Worm (Caenorhabditis elegans) whole organism, L2 larva: ENCODE measurements around the gene F58A4.2.

Experiments used
- C34F6.9 ChIP-seq: fragments of 150-350 bp; optimal IDR thresholded peaks from 2 replicates; lab custom pipeline; 2014; ENCODE audit warnings: missing biosample characterization, missing genetic modification characterization
- F13H6.1 ChIP-seq: sonication (generic microtip); optimal IDR thresholded peaks from 2 replicates; lab custom pipeline; 2016; ENCODE audit warnings: missing genetic modification characterization, missing compliant biosample characterization
- R02D3.7 ChIP-seq: fragments of 150-350 bp; optimal IDR thresholded peaks from 2 replicates; lab custom pipeline; 2014; ENCODE audit warnings: missing biosample characterization, missing genetic modification characterization
- Y55F3AM.14 ChIP-seq: fragments of 200-800 bp; sonication (Bioruptor generic); optimal IDR thresholded peaks from 2 replicates; lab custom pipeline; 2018; ENCODE audit warnings: mild to moderate bottlenecking, missing genetic modification characterization, missing compliant biosample characterization
- ZK546.5 ChIP-seq: sonication (generic microtip); optimal IDR thresholded peaks from 2 replicates; lab custom pipeline; 2017; ENCODE audit warnings: missing biosample characterization, missing genetic modification characterization
- alr-1 ChIP-seq: fragments of 150-350 bp; optimal IDR thresholded peaks from 2 replicates; lab custom pipeline; 2014; ENCODE audit warnings: missing biosample characterization, missing genetic modification characterization
- aly-2 ChIP-seq: fragments of 150-350 bp; optimal IDR thresholded peaks from 2 replicates; lab custom pipeline; 2014; ENCODE audit warnings: missing biosample characterization, missing genetic modification characterization
- ama-1 ChIP-seq: fragments of 150-350 bp; optimal IDR thresholded peaks from 2 replicates; lab custom pipeline; 2018; ENCODE audit warnings: inconsistent platforms
- blmp-1 ChIP-seq: sonication (generic microtip); optimal IDR thresholded peaks from 2 replicates; lab custom pipeline; 2017; ENCODE audit warnings: missing genetic modification characterization, mild to moderate bottlenecking, missing compliant biosample characterization, antibody characterized with exemption, moderate library complexity; ENCODE audit not compliant: insufficient read depth
- ceh-16 ChIP-seq: fragments of 150-350 bp; optimal IDR thresholded peaks from 2 replicates; lab custom pipeline; 2014; ENCODE audit warnings: missing biosample characterization, missing genetic modification characterization
- ceh-82 ChIP-seq: fragments of 150-350 bp; optimal IDR thresholded peaks from 2 replicates; lab custom pipeline; 2014; ENCODE audit warnings: missing biosample characterization, missing genetic modification characterization
- crh-2 ChIP-seq: sonication (generic microtip); optimal IDR thresholded peaks from 2 replicates; lab custom pipeline; 2017; ENCODE audit warnings: missing biosample characterization, missing genetic modification characterization
- dmd-4 ChIP-seq: sonication (generic microtip); optimal IDR thresholded peaks from 2 replicates; lab custom pipeline; 2017; ENCODE audit warnings: missing biosample characterization, missing genetic modification characterization
- egl-27 ChIP-seq: sonication (generic microtip); optimal IDR thresholded peaks from 3 replicates; lab custom pipeline; 2017; ENCODE audit warnings: missing biosample characterization, missing genetic modification reagents, missing genetic modification characterization
- elt-1 ChIP-seq: fragments of 150-350 bp; optimal IDR thresholded peaks from 2 replicates; lab custom pipeline; 2014; ENCODE audit warnings: missing biosample characterization, missing genetic modification characterization
- elt-3 ChIP-seq: sonication (generic microtip); optimal IDR thresholded peaks from 2 replicates; lab custom pipeline; 2017; ENCODE audit warnings: missing biosample characterization, missing genetic modification characterization
- fos-1 ChIP-seq: fragments of 150-350 bp; optimal IDR thresholded peaks from 2 replicates; lab custom pipeline; 2014; ENCODE audit warnings: missing biosample characterization, missing genetic modification characterization
- gmeb-1 ChIP-seq: fragments of 150-350 bp; optimal IDR thresholded peaks from 2 replicates; lab custom pipeline; 2014; ENCODE audit warnings: missing biosample characterization, missing genetic modification characterization
- lin-11 ChIP-seq: fragments of 150-350 bp; sonication (generic microtip); optimal IDR thresholded peaks from 2 replicates; lab custom pipeline; 2014; ENCODE audit warnings: missing biosample characterization, missing genetic modification characterization, inconsistent platforms, mixed read lengths
- lin-13 ChIP-seq: fragments of 150-350 bp; optimal IDR thresholded peaks from 2 replicates; lab custom pipeline; 2014; ENCODE audit warnings: missing biosample characterization, missing genetic modification reagents, missing genetic modification characterization
- lin-39 ChIP-seq: fragments of 150-350 bp; optimal IDR thresholded peaks from 2 replicates; lab custom pipeline; 2014; ENCODE audit warnings: missing biosample characterization, missing genetic modification reagents, missing genetic modification characterization
- lsy-2 ChIP-seq, 2 experiments: fragments of 150-350 bp in 1 of 2; sonication (generic microtip) in 1 of 2; optimal IDR thresholded peaks; 2 replicates each; lab custom pipeline; 2014 to 2017; ENCODE audit warnings: missing biosample characterization in 2 of 2, missing genetic modification characterization in 2 of 2
- mab-5 ChIP-seq: fragments of 150-350 bp; optimal IDR thresholded peaks from 2 replicates; lab custom pipeline; 2014; ENCODE audit warnings: missing biosample characterization, missing genetic modification characterization
- mbf-1 ChIP-seq: sonication (generic microtip); optimal IDR thresholded peaks from 2 replicates; lab custom pipeline; 2017; ENCODE audit warnings: missing biosample characterization, missing genetic modification characterization
- mdl-1 ChIP-seq, 2 experiments: fragments of 150-350 bp in 1 of 2; sonication (generic microtip) in 1 of 2; optimal IDR thresholded peaks; 2 replicates each; lab custom pipeline; 2017; ENCODE audit warnings: missing biosample characterization in 2 of 2, missing genetic modification characterization in 2 of 2
- nhr-10 ChIP-seq: sonication (generic microtip); optimal IDR thresholded peaks from 2 replicates; lab custom pipeline; 2017; ENCODE audit warnings: missing biosample characterization, missing genetic modification characterization
- nhr-11 ChIP-seq: fragments of 150-350 bp; optimal IDR thresholded peaks from 2 replicates; lab custom pipeline; 2014; ENCODE audit warnings: missing biosample characterization, missing genetic modification characterization
- nhr-12 ChIP-seq: fragments of 150-350 bp; optimal IDR thresholded peaks from 2 replicates; lab custom pipeline; 2014; ENCODE audit warnings: missing biosample characterization, missing genetic modification characterization
- nhr-129 ChIP-seq: fragments of 150-350 bp; optimal IDR thresholded peaks from 2 replicates; lab custom pipeline; 2014; ENCODE audit warnings: missing biosample characterization, missing genetic modification characterization
- nhr-21 ChIP-seq: fragments of 150-350 bp; optimal IDR thresholded peaks from 2 replicates; lab custom pipeline; 2014; ENCODE audit warnings: missing biosample characterization, missing genetic modification characterization
- nhr-23 ChIP-seq: fragments of 150-350 bp; optimal IDR thresholded peaks from 2 replicates; lab custom pipeline; 2014; ENCODE audit warnings: missing biosample characterization, missing genetic modification reagents, missing genetic modification characterization
- nhr-237 ChIP-seq: fragments of 150-350 bp; optimal IDR thresholded peaks from 2 replicates; lab custom pipeline; 2014; ENCODE audit warnings: missing biosample characterization, missing genetic modification characterization
- nhr-25 ChIP-seq: fragments of 150-350 bp; sonication (generic microtip); optimal IDR thresholded peaks from 3 replicates; lab custom pipeline; 2014; ENCODE audit warnings: missing biosample characterization, missing genetic modification characterization
- nhr-6 ChIP-seq: fragments of 150-350 bp; optimal IDR thresholded peaks from 2 replicates; lab custom pipeline; 2014; ENCODE audit warnings: missing biosample characterization, missing genetic modification characterization
- nhr-77 ChIP-seq: fragments of 150-350 bp; optimal IDR thresholded peaks from 2 replicates; lab custom pipeline; 2014; ENCODE audit warnings: missing biosample characterization, missing genetic modification characterization
- peb-1 ChIP-seq: fragments of 150-350 bp; optimal IDR thresholded peaks from 2 replicates; lab custom pipeline; 2014; ENCODE audit warnings: missing biosample characterization, missing genetic modification characterization
- sem-4 ChIP-seq: fragments of 150-350 bp; optimal IDR thresholded peaks from 2 replicates; lab custom pipeline; 2014; ENCODE audit warnings: missing biosample characterization, missing genetic modification reagents, missing genetic modification characterization
- skn-1 ChIP-seq: sonication (generic microtip); optimal IDR thresholded peaks from 2 replicates; lab custom pipeline; 2017; ENCODE audit warnings: missing biosample characterization, missing genetic modification characterization
- sma-3 ChIP-seq: sonication (generic microtip); optimal IDR thresholded peaks from 2 replicates; lab custom pipeline; 2016; ENCODE audit warnings: missing genetic modification reagents, missing genetic modification characterization, missing compliant biosample characterization
- sma-9 ChIP-seq, 2 experiments: fragments of 150-350 bp in 1 of 2; sonication (generic microtip) in 1 of 2; optimal IDR thresholded peaks; 2 replicates each; lab custom pipeline; 2014 to 2016; ENCODE audit warnings: missing genetic modification characterization in 2 of 2, mild to moderate bottlenecking in 1 of 2, missing biosample characterization in 1 of 2, missing compliant biosample characterization in 1 of 2, missing genetic modification reagents in 1 of 2, moderate library complexity in 1 of 2
- snpc-4 ChIP-seq: fragments of 150-350 bp; optimal IDR thresholded peaks from 2 replicates; lab custom pipeline; 2014; ENCODE audit warnings: missing biosample characterization, missing genetic modification characterization
- unc-39 ChIP-seq: fragments of 150-350 bp; optimal IDR thresholded peaks from 2 replicates; lab custom pipeline; 2014; ENCODE audit warnings: missing biosample characterization, missing genetic modification characterization
- unc-55 ChIP-seq: fragments of 150-350 bp; sonication (generic microtip); optimal IDR thresholded peaks from 3 replicates; lab custom pipeline; 2014; ENCODE audit warnings: missing biosample characterization, missing genetic modification reagents, missing genetic modification characterization
- unc-62 ChIP-seq: fragments of 150-350 bp; optimal IDR thresholded peaks from 2 replicates; lab custom pipeline; 2014; ENCODE audit warnings: missing biosample characterization, missing genetic modification reagents, missing genetic modification characterization
- zag-1 ChIP-seq: fragments of 150-350 bp; optimal IDR thresholded peaks from 2 replicates; lab custom pipeline; 2014; ENCODE audit warnings: missing biosample characterization, missing genetic modification characterization
- ztf-1 ChIP-seq: fragments of 200-800 bp; sonication (Bioruptor generic); conservative IDR thresholded peaks from 2 replicates; pipeline ENCODE4 v1.3.6; 2022; ENCODE audit warnings: missing genetic modification characterization, missing compliant biosample characterization
- ztf-11 ChIP-seq: sonication (generic microtip); optimal IDR thresholded peaks from 2 replicates; lab custom pipeline; 2017; ENCODE audit warnings: missing biosample characterization, missing genetic modification characterization
- ztf-4 ChIP-seq: fragments of 150-350 bp; optimal IDR thresholded peaks from 2 replicates; lab custom pipeline; 2014; ENCODE audit warnings: missing biosample characterization, missing genetic modification characterization

F58A4.2 gene

ce11 chrIII:9620148-9620547, 19.6 kb upstream of the F58A4.2 start:
- TF ChIP-seq snpc-4 (tag; lab: Kevin White, UChicago): no peak
- no peak for TF ChIP-seq ceh-16 (tag; lab: Kevin White, UChicago)
- TF ChIP-seq nhr-11 (tag; lab: Kevin White, UChicago): no peak
- peak in 1 of 2 experiments; percentile 22 for TF ChIP-seq lsy-2 (tag; optimal IDR thresholded peaks at IDR 0.05; lab: Kevin White, UChicago)
- peak; percentile 4 for TF ChIP-seq nhr-21 (tag; lab: Kevin White, UChicago)
- peak; percentile 54 for TF ChIP-seq fos-1 (tag; lab: Kevin White, UChicago)
- TF ChIP-seq nhr-129: peak; percentile 78
- TF ChIP-seq egl-27 (tag; lab: Kevin White, UChicago): peak; percentile 38
- peak; percentile 26 for TF ChIP-seq blmp-1
- peak; percentile 1 for TF ChIP-seq ama-1 (lab: Kevin White, UChicago)
- TF ChIP-seq sma-9 (GFP tag; optimal IDR thresholded peaks at IDR 0.05; lab: Kevin White, UChicago): peak; percentile 81
- no peak for TF ChIP-seq sma-9 (tag; optimal IDR thresholded peaks at IDR 0.05; lab: Kevin White, UChicago)
- TF ChIP-seq F13H6.1 (tag; lab: Kevin White, UChicago): peak; percentile 82
- TF ChIP-seq C34F6.9 (tag; lab: Kevin White, UChicago): peak; percentile 30

- TF ChIP-seq nhr-12 (peak; percentile 26), unc-55 (peak; percentile 94), ztf-4 (tag; lab: Kevin White, UChicago) (peak; percentile 65), fos-1 (tag; lab: Kevin White, UChicago) (peak; percentile 92), nhr-237 (tag; lab: Kevin White, UChicago) (no peak), alr-1 (tag; lab: Kevin White, UChicago) (no peak), nhr-129 (peak; percentile 92), zag-1 (peak; percentile 80), elt-1 (tag; lab: Kevin White, UChicago) (no peak), snpc-4 (tag; lab: Kevin White, UChicago) (peak; percentile 70), lin-13 (GFP tag; lab: Kevin White, UChicago) (peak; percentile 80), nhr-21 (tag; lab: Kevin White, UChicago) (peak; percentile 91), elt-3 (tag; lab: Kevin White, UChicago) (no peak), lin-11 (peak; percentile 67), mbf-1 (tag; lab: Kevin White, UChicago) (no peak), ceh-16 (tag; lab: Kevin White, UChicago) (peak; percentile 79), unc-39 (no peak), mab-5 (tag; lab: Kevin White, UChicago) (peak; percentile 73), sma-3 (peak; percentile 89), R02D3.7 (tag; lab: Kevin White, UChicago) (no peak), lin-39 (tag; lab: Kevin White, UChicago) (peak; percentile 47), C34F6.9 (tag; lab: Kevin White, UChicago) (peak; percentile 97), crh-2 (tag; lab: Kevin White, UChicago) (peak; percentile 91), dmd-4 (tag; lab: Kevin White, UChicago) (no peak), skn-1 (tag; lab: Kevin White, UChicago) (peak; percentile 50), peb-1 (peak; percentile 15), ceh-82 (tag; lab: Kevin White, UChicago) (no peak), mdl-1 (tag; optimal IDR thresholded peaks at IDR 0.05; lab: Kevin White, UChicago) (peak; percentile 92 to 98), nhr-6 (tag; lab: Kevin White, UChicago) (peak; percentile 86), gmeb-1 (peak; percentile 36), ztf-1 (GFP tag; lab: Robert Waterston, UW) (no peak), ztf-11 (tag; lab: Kevin White, UChicago) (peak; percentile 53), Y55F3AM.14 (peak; percentile 85), nhr-23 (tag; lab: Kevin White, UChicago) (no peak), sma-9 (GFP tag; optimal IDR thresholded peaks at IDR 0.05; lab: Kevin White, UChicago) (peak; percentile 98), sma-9 (tag; optimal IDR thresholded peaks at IDR 0.05; lab: Kevin White, UChicago) (no peak), nhr-11 (tag; lab: Kevin White, UChicago) (no peak), lsy-2 (tag; optimal IDR thresholded peaks at IDR 0.05; lab: Kevin White, UChicago) (peak; percentile 68 to 88), ZK546.5 (no peak), nhr-77 (tag; lab: Kevin White, UChicago) (peak; percentile 12), aly-2 (tag; lab: Kevin White, UChicago) (no peak), blmp-1 (peak; percentile 51), F13H6.1 (tag; lab: Kevin White, UChicago) (peak; percentile 99), egl-27 (tag; lab: Kevin White, UChicago) (peak; percentile 78), sem-4 (tag; lab: Kevin White, UChicago) (peak; percentile 94), ama-1 (lab: Kevin White, UChicago) (no peak), nhr-25 (tag; lab: Kevin White, UChicago) (peak; percentile 93), unc-62 (GFP tag; lab: Kevin White, UChicago) (peak; percentile 75), nhr-10 (no peak)
Observed at ce11 chrIII:9619079-9619761, 18.7 kb upstream of the F58A4.2 start, which contains the start of gene hlh-11. Gene hlh-11 (plus strand): TSS chrIII:9619711.
